Fruit fly (Drosophila melanogaster): Measurements from ENCODE around the gene CG11327.
A peak's percentile ranks its signal among the peaks of the same experiment; 100 is the strongest.

The CG11327 gene

dm6 chr2L:6667719-6668325, 18.7 kb downstream of the CG11327 start, which contains the start of gene Galt (continued):
- TF ChIP-seq Eip78C (GFP tag) (peak; percentile 80), fkh (GFP tag; optimal IDR thresholded peaks at IDR 0.05) (peak; percentile 98), OdsH (GFP tag; optimal IDR thresholded peaks at IDR 0.05) (no peak), CG9139 (GFP tag; optimal IDR thresholded peaks at IDR 0.05) (no peak), Hr39 (GFP tag; optimal IDR thresholded peaks at IDR 0.05) (peak; percentile 17), Eip75B (GFP tag; optimal IDR thresholded peaks at IDR 0.05) (peak; percentile 42), fd59A (GFP tag; optimal IDR thresholded peaks at IDR 0.05) (no peak), Ets96B (tag; optimal IDR thresholded peaks at IDR 0.05) (peak; percentile 42)

dm6 chr2L:6663562-6664051, 22.9 kb downstream of the CG11327 start, which contains the start of the genes CG13771, CG34310 and cup:
Gene CG13771 (minus strand): TSS chr2L:6663612.
Gene CG34310 (plus strand): TSS chr2L:6663664.
Gene cup (plus strand): TSS chr2L:6663664.
- TF ChIP-seq CG9139 (GFP tag; optimal IDR thresholded peaks at IDR 0.05) (no peak), Eip78C (GFP tag) (peak; percentile 54), CG6792 (GFP tag; optimal IDR thresholded peaks at IDR 0.05) (no peak), dsx (GFP tag; optimal IDR thresholded peaks at IDR 0.05; ENCODE audit: poor library complexity, severe bottlenecking) (no peak)

dm6 chr2L:6657969-6658748, 28.4 kb downstream of the CG11327 start, which contains the start of the genes CG31636 and Ube4A:
Gene CG31636 (minus strand): TSS chr2L:6658152.
Gene Ube4A (plus strand): TSS chr2L:6658517.
- TF ChIP-seq svp (GFP tag) (peak; percentile 100), CG6808 (GFP tag; optimal IDR thresholded peaks at IDR 0.05) (no peak), vri (GFP tag; optimal IDR thresholded peaks at IDR 0.05) (peak; percentile 82)

dm6 chr2L:6656264-6656676, 30.2 kb downstream of the CG11327 start, which contains the start of gene CG31633:
Gene CG31633 (minus strand): TSS chr2L:6656321.
- TF ChIP-seq achi (GFP tag; optimal IDR thresholded peaks at IDR 0.05) (peak; percentile 92), CG11762 (GFP tag; optimal IDR thresholded peaks at IDR 0.05; ENCODE audit: insufficient read depth) (no peak), OdsH (GFP tag; optimal IDR thresholded peaks at IDR 0.05) (no peak), CG6276 (GFP tag; optimal IDR thresholded peaks at IDR 0.05) (no peak), vri (GFP tag; optimal IDR thresholded peaks at IDR 0.05) (no peak), CG7368 (GFP tag; optimal IDR thresholded peaks at IDR 0.05) (no peak), salr (GFP tag; optimal IDR thresholded peaks at IDR 0.05) (no peak), Eip75B (GFP tag; optimal IDR thresholded peaks at IDR 0.05) (no peak)

- TF ChIP-seq CG6163 (GFP tag; IDR thresholded peaks at IDR 0.05) (peak; percentile 39; the same call in 1 of the 3 replicates), Gug (GFP tag; IDR thresholded peaks at IDR 0.05) (peak; percentile 21; the same call in 1 of the 2 replicates), esn (GFP tag; optimal IDR thresholded peaks at IDR 0.05) (peak; percentile 11), CG3032 (tag; optimal IDR thresholded peaks at IDR 0.05) (peak; percentile 22), Blimp-1 (GFP tag; optimal IDR thresholded peaks at IDR 0.05) (peak; percentile 48), CG6808 (GFP tag; optimal IDR thresholded peaks at IDR 0.05) (no peak), CG31627 (GFP tag; optimal IDR thresholded peaks at IDR 0.05) (peak; percentile 48), Sox14 (GFP tag; optimal IDR thresholded peaks at IDR 0.05) (peak; percentile 51), svp (GFP tag) (peak; percentile 83), lz (GFP tag; optimal IDR thresholded peaks at IDR 0.05) (peak; percentile 34), CG7368 (GFP tag; optimal IDR thresholded peaks at IDR 0.05) (no peak), eg (GFP tag; IDR thresholded peaks at IDR 0.05) (0 out of 3 replicates have a peak, but pooled peaks have one; percentile 22), cyc (GFP tag; optimal IDR thresholded peaks at IDR 0.05) (peak; percentile 53), vri (GFP tag; optimal IDR thresholded peaks at IDR 0.05) (peak; percentile 20), fd85E (GFP tag; optimal IDR thresholded peaks at IDR 0.05) (no peak), pdm3 (GFP tag; optimal IDR thresholded peaks at IDR 0.05) (no peak)
Measured at dm6 chr2L:6649085-6649754, 37.3 kb downstream of the CG11327 start, which contains the start of the genes CG31635 and Tango1. Gene CG31635 (minus strand): TSS chr2L:6649114. Gene Tango1 (plus strand): TSS chr2L:6649388.
